Worm (Caenorhabditis elegans) whole organism, L1 larva: ENCODE measurements around the gene C02G6.3.

Experiments used
- Y116A8C.19 ChIP-seq: sonication (generic microtip); optimal IDR thresholded peaks from 2 replicates; lab custom pipeline; 2016; ENCODE audit warnings: missing compliant biosample characterization, missing genetic modification characterization, borderline replicate concordance
- alr-1 ChIP-seq: fragments of 200-800 bp; sonication (Bioruptor generic); optimal IDR thresholded peaks from 2 replicates; lab custom pipeline; 2018; ENCODE audit warnings: borderline replicate concordance, mild to moderate bottlenecking, missing genetic modification characterization, missing compliant biosample characterization
- aly-2 ChIP-seq: fragments of 150-350 bp; optimal IDR thresholded peaks from 2 replicates; lab custom pipeline; 2014; ENCODE audit warnings: missing biosample characterization, missing genetic modification characterization
- ama-1 ChIP-seq: fragments of 150-350 bp; optimal IDR thresholded peaks from 2 replicates; lab custom pipeline; 2014
- blmp-1 ChIP-seq: fragments of 150-350 bp; optimal IDR thresholded peaks from 2 replicates; lab custom pipeline; 2014; ENCODE audit warnings: missing biosample characterization, missing genetic modification characterization
- ceh-63 ChIP-seq: fragments of 200-800 bp; sonication (Bioruptor generic); optimal IDR thresholded peaks from 2 replicates; lab custom pipeline; 2018; ENCODE audit warnings: mild to moderate bottlenecking, missing genetic modification characterization, missing compliant biosample characterization
- ceh-82 ChIP-seq, 3 experiments: fragments of 150-350 bp in 1 of 3; sonication (generic microtip) in 2 of 3; optimal IDR thresholded peaks; 2 replicates each; lab custom pipeline; 2014 to 2017; ENCODE audit warnings: missing biosample characterization in 3 of 3, missing genetic modification characterization in 3 of 3
- dpl-1 ChIP-seq, 3 experiments: fragments of 150-350 bp in 2 of 3; sonication (generic microtip) in 1 of 3; optimal IDR thresholded peaks; 2 replicates each; lab custom pipeline; 2014 to 2017; ENCODE audit warnings: missing biosample characterization in 3 of 3, missing genetic modification characterization in 3 of 3, missing genetic modification reagents in 3 of 3
- dsc-1 ChIP-seq: sonication (generic microtip); optimal IDR thresholded peaks from 2 replicates; lab custom pipeline; 2016; ENCODE audit warnings: mild to moderate bottlenecking, missing genetic modification characterization, missing compliant biosample characterization
- efl-1 ChIP-seq, 4 experiments: fragments of 150-350 bp; optimal IDR thresholded peaks in 3 of 4; peaks in 1 of 4; 1 replicate in 1 of 4; 2 replicates in 3 of 4; lab custom pipeline; 2014; ENCODE audit warnings: missing biosample characterization in 2 of 4, missing genetic modification characterization in 2 of 4, missing genetic modification reagents in 2 of 4
- elt-3 ChIP-seq, 6 experiments: fragments of 150-350 bp in 1 of 6; sonication (generic microtip); optimal IDR thresholded peaks; 2 replicates each; lab custom pipeline; 2017 to 2018; ENCODE audit warnings: missing biosample characterization in 6 of 6, missing genetic modification characterization in 6 of 6, inconsistent platforms in 1 of 6
- ets-5 ChIP-seq: fragments of 200-800 bp; sonication (Bioruptor generic); IDR thresholded peaks from 2 replicates; pipeline ENCODE4 v1.3.6; 2022; ENCODE audit warnings: missing genetic modification characterization, missing compliant biosample characterization
- fkh-4 ChIP-seq: sonication (generic microtip); optimal IDR thresholded peaks from 2 replicates; lab custom pipeline; 2016; ENCODE audit warnings: missing compliant biosample characterization, missing genetic modification characterization, borderline replicate concordance
- fkh-8 ChIP-seq: sonication (generic microtip); optimal IDR thresholded peaks from 2 replicates; lab custom pipeline; 2016; ENCODE audit warnings: mild to moderate bottlenecking, missing genetic modification characterization, missing compliant biosample characterization
- hlh-17 ChIP-seq: fragments of 200-800 bp; sonication (Bioruptor generic); optimal IDR thresholded peaks from 2 replicates; lab custom pipeline; 2018; ENCODE audit warnings: missing genetic modification characterization, mild to moderate bottlenecking, missing compliant biosample characterization, moderate library complexity, borderline replicate concordance
- jun-1 ChIP-seq: fragments of 150-350 bp; optimal IDR thresholded peaks from 2 replicates; lab custom pipeline; 2014; ENCODE audit warnings: missing biosample characterization, missing genetic modification reagents, missing genetic modification characterization
- lin-14 ChIP-seq: fragments of 200-800 bp; sonication (Bioruptor generic); optimal IDR thresholded peaks from 2 replicates; lab custom pipeline; 2018; ENCODE audit warnings: mild to moderate bottlenecking, missing genetic modification characterization, moderate library complexity, missing compliant biosample characterization
- lin-39 ChIP-seq: fragments of 150-350 bp; optimal IDR thresholded peaks from 2 replicates; lab custom pipeline; 2014; ENCODE audit warnings: missing biosample characterization, missing genetic modification reagents, missing genetic modification characterization
- lsy-2 ChIP-seq, 2 experiments: fragments of 150-350 bp; optimal IDR thresholded peaks; 2 replicates each; lab custom pipeline; 2014; ENCODE audit warnings: missing biosample characterization in 2 of 2, missing genetic modification characterization in 2 of 2
- mdl-1 ChIP-seq, 2 experiments: fragments of 150-350 bp; optimal IDR thresholded peaks; 2 replicates each; lab custom pipeline; 2014 to 2017; ENCODE audit warnings: missing biosample characterization in 2 of 2, missing genetic modification characterization in 2 of 2, inconsistent platforms in 1 of 2
- mef-2 ChIP-seq: fragments of 150-350 bp; optimal IDR thresholded peaks from 2 replicates; lab custom pipeline; 2014; ENCODE audit warnings: missing biosample characterization, missing genetic modification characterization
- mep-1 ChIP-seq: fragments of 150-350 bp; optimal IDR thresholded peaks from 2 replicates; lab custom pipeline; 2014; ENCODE audit warnings: missing biosample characterization, missing genetic modification characterization
- nhr-20 ChIP-seq: sonication (generic microtip); optimal IDR thresholded peaks from 2 replicates; lab custom pipeline; 2016; ENCODE audit warnings: mild to moderate bottlenecking, missing genetic modification characterization, missing compliant biosample characterization
- nhr-47 ChIP-seq: sonication (generic microtip); optimal IDR thresholded peaks from 2 replicates; lab custom pipeline; 2016; ENCODE audit warnings: mild to moderate bottlenecking, missing genetic modification characterization, moderate library complexity, missing compliant biosample characterization
- nhr-71 ChIP-seq: sonication (generic microtip); optimal IDR thresholded peaks from 2 replicates; lab custom pipeline; 2016; ENCODE audit warnings: mild to moderate bottlenecking, missing genetic modification characterization, moderate library complexity, missing compliant biosample characterization
- nhr-77 ChIP-seq: fragments of 150-350 bp; optimal IDR thresholded peaks from 2 replicates; lab custom pipeline; 2014; ENCODE audit warnings: missing biosample characterization, missing genetic modification characterization
- nhr-84 ChIP-seq: sonication (generic microtip); optimal IDR thresholded peaks from 2 replicates; lab custom pipeline; 2017; ENCODE audit warnings: missing biosample characterization, missing genetic modification characterization
- nhr-85 ChIP-seq: sonication (generic microtip); peaks from one replicate; lab custom pipeline; 2016; ENCODE audit warnings: missing genetic modification characterization, inconsistent platforms, missing compliant biosample characterization
- nhr-90 ChIP-seq: sonication (generic microtip); optimal IDR thresholded peaks from 2 replicates; lab custom pipeline; 2016; ENCODE audit warnings: mild to moderate bottlenecking, missing genetic modification characterization, missing compliant biosample characterization; ENCODE audit not compliant: poor library complexity
- pqm-1 ChIP-seq: sonication (generic microtip); optimal IDR thresholded peaks from 3 replicates; lab custom pipeline; 2017; ENCODE audit warnings: missing biosample characterization, missing genetic modification characterization
- unc-130 ChIP-seq: fragments of 150-350 bp; optimal IDR thresholded peaks from 2 replicates; lab custom pipeline; 2017; ENCODE audit warnings: missing biosample characterization, missing genetic modification characterization, inconsistent platforms
- unc-62 ChIP-seq: fragments of 150-350 bp; optimal IDR thresholded peaks from 2 replicates; lab custom pipeline; 2014; ENCODE audit warnings: missing biosample characterization, missing genetic modification reagents, missing genetic modification characterization
- zag-1 ChIP-seq: fragments of 150-350 bp; optimal IDR thresholded peaks from 2 replicates; lab custom pipeline; 2014; ENCODE audit warnings: missing biosample characterization, missing genetic modification characterization
- zip-4 ChIP-seq: fragments of 200-800 bp; sonication (Bioruptor generic); optimal IDR thresholded peaks from 2 replicates; lab custom pipeline; 2018; ENCODE audit warnings: mild to moderate bottlenecking, missing genetic modification characterization, moderate library complexity, missing compliant biosample characterization

The C02G6.3 gene

ce11 chrV:5917707-5918106, 37.5 kb downstream of the C02G6.3 start, which contains the start of gene lrpr-1 (continued):
- TF ChIP-seq mef-2 (no peak), blmp-1 (tag; lab: Kevin White, UChicago) (peak; percentile 57), zip-4 (GFP tag; lab: Kevin White, UChicago) (peak; percentile 86), pqm-1 (tag; lab: Kevin White, UChicago) (no peak), nhr-85 (tag; lab: Kevin White, UChicago) (peak; percentile 98), zag-1 (tag; lab: Kevin White, UChicago) (no peak), hlh-17 (GFP tag; lab: Kevin White, UChicago) (peak; percentile 71), ceh-63 (GFP tag; lab: Kevin White, UChicago) (peak; percentile 92), fkh-4 (tag; lab: Kevin White, UChicago) (peak; percentile 100), unc-130 (tag; lab: Kevin White, UChicago) (no peak), unc-62 (GFP tag; lab: Kevin White, UChicago) (no peak)

- no peak for TF ChIP-seq ama-1 (lab: Kevin White, UChicago)
- no peak for TF ChIP-seq lin-39 (tag; lab: Kevin White, UChicago)
- TF ChIP-seq jun-1 (tag; lab: Kevin White, UChicago) = no peak
- TF ChIP-seq Y116A8C.19 (tag; lab: Kevin White, UChicago) = no peak
- no peak for TF ChIP-seq lsy-2 (tag; optimal IDR thresholded peaks at IDR 0.05; lab: Kevin White, UChicago)
- no peak for TF ChIP-seq mep-1 (tag; lab: Kevin White, UChicago)
- TF ChIP-seq lin-14 (GFP tag; lab: Kevin White, UChicago) = no peak
- TF ChIP-seq blmp-1 (tag; lab: Kevin White, UChicago) = no peak
- no peak for TF ChIP-seq nhr-20 (tag; lab: Kevin White, UChicago)
- TF ChIP-seq nhr-90 (tag; lab: Kevin White, UChicago) = no peak
- no peak for TF ChIP-seq mdl-1 (tag; optimal IDR thresholded peaks at IDR 0.05; lab: Kevin White, UChicago)
- TF ChIP-seq ceh-82 (tag; optimal IDR thresholded peaks at IDR 0.05; lab: Kevin White, UChicago) = no peak
- TF ChIP-seq ets-5 (GFP tag; lab: Robert Waterston, UW) = no peak
- TF ChIP-seq aly-2 (tag; lab: Kevin White, UChicago) = no peak
- TF ChIP-seq nhr-77 (tag; lab: Kevin White, UChicago) = no peak
- no peak for TF ChIP-seq zag-1 (tag; lab: Kevin White, UChicago)
These were observed 39.7 kb downstream of the C02G6.3 start, which contains the start of gene C04E6.12 for ce11 chrV:5919887-5920286. Gene C04E6.12 (minus strand): TSS chrV:5919987.

- peak; percentile 47 for TF ChIP-seq nhr-71 (tag; lab: Kevin White, UChicago)
- no peak for TF ChIP-seq blmp-1 (tag; lab: Kevin White, UChicago)
- no peak for TF ChIP-seq dpl-1 (GFP tag; optimal IDR thresholded peaks at IDR 0.05; lab: Kevin White, UChicago)
- TF ChIP-seq fkh-8 (tag; lab: Kevin White, UChicago) = peak; percentile 38
- no peak for TF ChIP-seq elt-3 (tag; optimal IDR thresholded peaks at IDR 0.05; lab: Kevin White, UChicago)
- TF ChIP-seq nhr-47 = peak; percentile 63
- peak; percentile 75 for TF ChIP-seq dsc-1 (tag; lab: Kevin White, UChicago)
- TF ChIP-seq alr-1 (tag; lab: Kevin White, UChicago) = no peak
These were observed 41.6 kb downstream of the C02G6.3 start for ce11 chrV:5921761-5922160.

ce11 chrV:5922236-5922635, 42.1 kb downstream of the C02G6.3 start, which contains the start of gene srsx-18:
Gene srsx-18 (plus strand): TSS chrV:5922536.
- TF ChIP-seq nhr-84 (tag; lab: Kevin White, UChicago) = no peak
- TF ChIP-seq efl-1 (optimal IDR thresholded peaks at IDR 0.05; lab: Kevin White, UChicago) = no peak
- TF ChIP-seq efl-1 (GFP tag; optimal IDR thresholded peaks at IDR 0.05 in 1 of 2; lab: Kevin White, UChicago) = peak in 1 of 2 experiments; percentile 70
- TF ChIP-seq, all 84 proteins: peak for 1
